Fruit fly (Drosophila melanogaster) whole organism, wandering third instar larva: Measurements from ENCODE around the gene Zip99C.

Source experiments
- Abd-B ChIP-seq: fragments of >200 bp; optimal IDR thresholded peaks from 2 replicates; lab custom pipeline; 2017; ENCODE audit warnings: missing biosample characterization, missing genetic modification characterization
- CG32264 ChIP-seq: fragments of 200-800 bp; sonication (Bioruptor generic); optimal IDR thresholded peaks from 2 replicates; lab custom pipeline; 2016; ENCODE audit warnings: missing biosample characterization, missing genetic modification characterization
- CG9705 ChIP-seq: fragments of 200-800 bp; sonication (Bioruptor generic); optimal IDR thresholded peaks from 2 replicates; lab custom pipeline; 2018; ENCODE audit warnings: missing biosample characterization, mild to moderate bottlenecking, missing genetic modification characterization
- CrebA ChIP-seq: fragments of 200-800 bp; sonication (Bioruptor generic); optimal IDR thresholded peaks from 2 replicates; lab custom pipeline; 2016; ENCODE audit warnings: missing biosample characterization, mild to moderate bottlenecking, missing genetic modification characterization, borderline replicate concordance
- Dfd ChIP-seq: fragments of >200 bp; optimal IDR thresholded peaks from 2 replicates; lab custom pipeline; 2017; ENCODE audit warnings: missing biosample characterization, missing genetic modification characterization
- Dif ChIP-seq: fragments of 200-275, 200-300 bp; sonication (Bioruptor generic); optimal IDR thresholded peaks from 2 replicates; lab custom pipeline; 2018; ENCODE audit warnings: missing biosample characterization, missing genetic modification characterization; ENCODE audit not compliant: partially characterized antibody
- GATAd ChIP-seq: sonication (Bioruptor generic); optimal IDR thresholded peaks from 2 replicates; lab custom pipeline; 2016; ENCODE audit warnings: missing biosample characterization, missing genetic modification characterization
- HLH106 ChIP-seq: fragments of 200-800 bp; optimal IDR thresholded peaks from 3 replicates; lab custom pipeline; 2019; ENCODE audit warnings: missing biosample characterization, mild to moderate bottlenecking, missing genetic modification characterization, moderate library complexity
- Hnf4 ChIP-seq: fragments of 200-800 bp; sonication (Bioruptor generic); optimal IDR thresholded peaks from 2 replicates; lab custom pipeline; 2016; ENCODE audit warnings: missing biosample characterization, mild to moderate bottlenecking, missing genetic modification characterization
- Hr78 ChIP-seq: fragments of >200 bp; optimal IDR thresholded peaks from 2 replicates; lab custom pipeline; 2017; ENCODE audit warnings: missing biosample characterization, missing genetic modification characterization
- Hr83 ChIP-seq: fragments of 200-300 bp; sonication (Bioruptor generic); optimal IDR thresholded peaks from 2 replicates; lab custom pipeline; 2016; ENCODE audit warnings: missing biosample characterization, mild to moderate bottlenecking, missing genetic modification characterization, moderate library complexity; ENCODE audit not compliant: poor library complexity, severe bottlenecking
- Jra ChIP-seq: sonication (Bioruptor generic); optimal IDR thresholded peaks from 2 replicates; lab custom pipeline; 2016; ENCODE audit warnings: missing biosample characterization, missing genetic modification characterization
- Mio ChIP-seq: sonication (Bioruptor generic); optimal IDR thresholded peaks from 2 replicates; lab custom pipeline; 2016; ENCODE audit warnings: missing biosample characterization, missing genetic modification characterization
- Myc ChIP-seq: fragments of >200 bp; optimal IDR thresholded peaks from 2 replicates; lab custom pipeline; 2017
- N ChIP-seq: fragments of >200 bp; optimal IDR thresholded peaks from 2 replicates; lab custom pipeline; 2018; ENCODE audit warnings: missing biosample characterization, missing external identifiers, missing genetic modification characterization
- OdsH ChIP-seq: fragments of 200-800 bp; sonication (Bioruptor generic); optimal IDR thresholded peaks from 2 replicates; lab custom pipeline; 2016; ENCODE audit warnings: missing biosample characterization, mild to moderate bottlenecking, missing genetic modification characterization
- Rel ChIP-seq, 2 experiments: fragments of 200-800 bp; sonication (Bioruptor generic) in 1 of 2; optimal IDR thresholded peaks; 2 replicates in 1 of 2; 3 replicates in 1 of 2; lab custom pipeline; 2016 to 2019; ENCODE audit warnings: mild to moderate bottlenecking in 2 of 2, missing biosample characterization in 2 of 2, missing genetic modification characterization in 2 of 2, moderate library complexity in 1 of 2
- Sp1 ChIP-seq: fragments of 200-800 bp; sonication (Bioruptor generic); optimal IDR thresholded peaks from 3 replicates; lab custom pipeline; 2019; ENCODE audit warnings: missing biosample characterization, mild to moderate bottlenecking, missing genetic modification characterization, moderate library complexity
- Vsx2 ChIP-seq: fragments of 200-300, 225-300 bp; sonication (Bioruptor generic); optimal IDR thresholded peaks from 2 replicates; lab custom pipeline; 2018; ENCODE audit warnings: missing biosample characterization, missing genetic modification characterization; ENCODE audit not compliant: partially characterized antibody
- br ChIP-seq: fragments of 200-800 bp; sonication (Bioruptor generic); optimal IDR thresholded peaks from 2 replicates; lab custom pipeline; 2016; ENCODE audit warnings: missing biosample characterization, missing genetic modification characterization
- brk ChIP-seq: fragments of 200-800 bp; sonication (Bioruptor generic); optimal IDR thresholded peaks from 2 replicates; lab custom pipeline; 2016; ENCODE audit warnings: missing biosample characterization, mild to moderate bottlenecking, missing genetic modification characterization
- dl ChIP-seq, 2 experiments: fragments of 175-275, 200-275 bp in 1 of 2; fragments of 200-275 bp in 1 of 2; sonication (Bioruptor generic); optimal IDR thresholded peaks; lab custom pipeline; 2018; ENCODE audit warnings: mild to moderate bottlenecking in 2 of 2, missing biosample characterization in 2 of 2, missing genetic modification characterization in 2 of 2, moderate library complexity in 2 of 2; ENCODE audit not compliant: partially characterized antibody in 2 of 2, insufficient read depth in 1 of 2
- dmrt93B ChIP-seq: fragments of 200-800 bp; sonication (Bioruptor generic); optimal IDR thresholded peaks from 2 replicates; lab custom pipeline; 2018; ENCODE audit warnings: missing biosample characterization, mild to moderate bottlenecking, missing genetic modification characterization
- ey ChIP-seq: fragments of 200-800 bp; sonication (Bioruptor generic); optimal IDR thresholded peaks from 2 replicates; lab custom pipeline; 2016; ENCODE audit warnings: missing biosample characterization, missing genetic modification characterization
- foxo ChIP-seq, 2 experiments: fragments of 200-800 bp; sonication (Bioruptor generic); optimal IDR thresholded peaks; 2 replicates in 1 of 2; 3 replicates in 1 of 2; lab custom pipeline; 2016 to 2017; ENCODE audit warnings: missing biosample characterization in 2 of 2, missing genetic modification characterization in 2 of 2
- fru ChIP-seq: fragments of 200-800 bp; sonication (Bioruptor generic); optimal IDR thresholded peaks from 3 replicates; lab custom pipeline; 2016; ENCODE audit warnings: missing biosample characterization, mild to moderate bottlenecking, missing genetic modification characterization
- h ChIP-seq: fragments of 200-800 bp; sonication (Bioruptor generic); optimal IDR thresholded peaks from 3 replicates; lab custom pipeline; 2016; ENCODE audit warnings: missing biosample characterization, mild to moderate bottlenecking, missing genetic modification characterization
- jim ChIP-seq: fragments of 175-275, 200-325 bp; sonication (Bioruptor generic); optimal IDR thresholded peaks from 2 replicates; lab custom pipeline; 2016; ENCODE audit warnings: missing biosample characterization, mild to moderate bottlenecking, missing genetic modification characterization
- lola ChIP-seq: fragments of >200 bp; optimal IDR thresholded peaks from 2 replicates; lab custom pipeline; 2017; ENCODE audit warnings: missing biosample characterization, missing genetic modification characterization
- pan ChIP-seq: fragments of >200 bp; optimal IDR thresholded peaks from 2 replicates; lab custom pipeline; 2017
- psq ChIP-seq: fragments of 200-800 bp; sonication (Bioruptor generic); optimal IDR thresholded peaks from 3 replicates; lab custom pipeline; 2017; ENCODE audit warnings: missing biosample characterization, mild to moderate bottlenecking, missing genetic modification characterization, moderate library complexity
- rgr ChIP-seq: fragments of 200-800 bp; sonication (Bioruptor generic); optimal IDR thresholded peaks from 3 replicates; lab custom pipeline; 2016; ENCODE audit warnings: missing biosample characterization, mild to moderate bottlenecking, missing genetic modification characterization
- sage ChIP-seq: fragments of 200-800 bp; sonication (Bioruptor generic); optimal IDR thresholded peaks from 2 replicates; lab custom pipeline; 2016; ENCODE audit warnings: missing biosample characterization, mild to moderate bottlenecking, missing genetic modification characterization
- sv ChIP-seq: fragments of 200-800 bp; sonication (Bioruptor generic); optimal IDR thresholded peaks from 3 replicates; lab custom pipeline; 2016; ENCODE audit warnings: missing biosample characterization, missing genetic modification characterization
- tai ChIP-seq: sonication (Bioruptor generic); optimal IDR thresholded peaks from 2 replicates; lab custom pipeline; 2016; ENCODE audit warnings: missing biosample characterization, missing genetic modification characterization
- woc ChIP-seq: sonication (Bioruptor generic); optimal IDR thresholded peaks from 2 replicates; lab custom pipeline; 2016; ENCODE audit warnings: missing biosample characterization, mild to moderate bottlenecking, missing genetic modification characterization

Gene Zip99C

DNA sequence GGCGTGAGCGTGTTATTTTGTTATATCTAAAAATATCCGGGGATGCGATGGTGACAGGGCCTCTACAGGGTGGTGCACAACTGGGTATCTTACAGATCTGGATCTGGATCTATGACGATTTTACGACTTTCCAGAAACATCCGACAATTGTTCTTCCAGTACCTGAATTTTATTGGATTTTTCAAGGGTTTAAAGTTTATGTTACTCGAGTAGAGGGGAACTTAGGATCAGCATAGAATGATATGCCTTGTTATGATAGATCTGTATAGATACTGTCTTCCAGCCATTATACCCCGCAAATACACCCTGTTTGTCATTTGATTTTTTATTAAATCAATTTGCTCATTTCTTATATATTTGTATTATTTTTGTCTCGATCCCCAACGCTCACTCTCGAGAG, 25.7 kb upstream of the Zip99C start:
- TF ChIP-seq Abd-B, result no peak
- TF ChIP-seq CrebA, result no peak
- TF ChIP-seq sv (GFP tag; lab: Kevin White, UChicago), result peak; percentile 14
- TF ChIP-seq HLH106 (tag; lab: Kevin White, UChicago), result peak; percentile 39
- TF ChIP-seq foxo (GFP tag; optimal IDR thresholded peaks at IDR 0.05; lab: Kevin White, UChicago), result no peak
- TF ChIP-seq h (GFP tag; lab: Kevin White, UChicago), result peak; percentile 4
- no peak for TF ChIP-seq CG32264 (GFP tag; lab: Kevin White, UChicago)
- TF ChIP-seq dl (GFP tag; optimal IDR thresholded peaks at IDR 0.05; lab: Kevin White, UChicago; ENCODE audit: insufficient read depth in 1 of 2, partially characterized antibody in 2 of 2), result no peak
- no peak for TF ChIP-seq Sp1 (GFP tag; lab: Kevin White, UChicago)
- TF ChIP-seq Rel (GFP tag; optimal IDR thresholded peaks at IDR 0.05; lab: Kevin White, UChicago), result no peak
- no peak for TF ChIP-seq Rel (tag; optimal IDR thresholded peaks at IDR 0.05; lab: Kevin White, UChicago)
- no peak for TF ChIP-seq ey (GFP tag; lab: Kevin White, UChicago)
- no peak for TF ChIP-seq CG9705 (GFP tag; lab: Kevin White, UChicago)
- no peak for TF ChIP-seq pan
- TF ChIP-seq jim (GFP tag; lab: Kevin White, UChicago), result no peak
- TF ChIP-seq fru (GFP tag; lab: Kevin White, UChicago), result no peak
- TF ChIP-seq GATAd (GFP tag; lab: Kevin White, UChicago), result no peak
- TF ChIP-seq OdsH (GFP tag; lab: Kevin White, UChicago), result no peak

DNA sequence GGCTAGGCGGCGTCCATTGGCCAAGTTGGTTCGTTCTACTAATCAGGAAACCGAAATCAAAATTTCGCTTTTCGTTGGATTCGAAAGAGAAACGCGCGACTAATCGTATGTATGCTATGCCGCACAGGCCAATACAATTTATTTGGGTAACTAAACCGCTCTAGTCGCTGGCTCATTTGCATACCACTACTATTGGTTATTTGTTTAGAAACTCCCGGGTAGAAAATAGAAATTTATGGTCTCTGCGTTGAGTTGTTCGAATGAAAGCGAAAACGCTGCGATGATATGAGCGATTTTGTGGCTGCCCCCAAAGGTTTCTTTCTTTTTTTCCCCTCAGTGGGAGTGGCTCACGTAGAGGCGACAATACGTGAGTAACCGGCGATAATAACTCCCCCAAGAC, 24.3 kb upstream of the Zip99C start:
- TF ChIP-seq woc (GFP tag; lab: Kevin White, UChicago), result no peak
- TF ChIP-seq h (GFP tag; lab: Kevin White, UChicago), result no peak
- no peak for TF ChIP-seq Abd-B

DNA sequence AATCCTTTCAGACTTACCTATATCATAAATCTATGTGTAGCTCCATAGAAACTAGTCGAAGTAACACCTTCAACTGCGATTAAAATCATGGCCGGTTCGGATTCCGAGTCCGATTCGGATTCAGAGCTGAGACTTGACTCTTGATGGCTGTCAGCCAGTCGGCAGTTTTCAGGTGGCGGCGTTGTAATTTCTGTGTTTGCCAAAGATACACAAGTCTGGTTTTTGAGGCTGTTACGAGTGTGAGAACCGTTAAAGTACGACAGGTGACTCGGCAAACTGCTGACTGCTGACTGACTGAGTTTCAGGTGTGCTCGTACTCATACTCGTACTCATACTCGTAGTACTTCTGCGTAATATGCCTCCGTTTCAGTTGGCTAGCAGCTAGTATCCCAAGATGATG, 22.5 kb upstream of the Zip99C start:
- TF ChIP-seq OdsH (GFP tag; lab: Kevin White, UChicago), result peak; percentile 13
- no peak for TF ChIP-seq sage (GFP tag; lab: Kevin White, UChicago)
- peak; percentile 54 for TF ChIP-seq Hnf4 (GFP tag; lab: Kevin White, UChicago)
- peak; percentile 88 for TF ChIP-seq Hr83
- TF ChIP-seq h (GFP tag; lab: Kevin White, UChicago), result peak; percentile 52
- peak in 1 of 2 experiments; percentile 1 for TF ChIP-seq foxo (GFP tag; optimal IDR thresholded peaks at IDR 0.05; lab: Kevin White, UChicago)
- no peak for TF ChIP-seq Hr78 (GFP tag; lab: Kevin White, UChicago)
- TF ChIP-seq rgr (GFP tag; lab: Kevin White, UChicago), result peak; percentile 21

DNA sequence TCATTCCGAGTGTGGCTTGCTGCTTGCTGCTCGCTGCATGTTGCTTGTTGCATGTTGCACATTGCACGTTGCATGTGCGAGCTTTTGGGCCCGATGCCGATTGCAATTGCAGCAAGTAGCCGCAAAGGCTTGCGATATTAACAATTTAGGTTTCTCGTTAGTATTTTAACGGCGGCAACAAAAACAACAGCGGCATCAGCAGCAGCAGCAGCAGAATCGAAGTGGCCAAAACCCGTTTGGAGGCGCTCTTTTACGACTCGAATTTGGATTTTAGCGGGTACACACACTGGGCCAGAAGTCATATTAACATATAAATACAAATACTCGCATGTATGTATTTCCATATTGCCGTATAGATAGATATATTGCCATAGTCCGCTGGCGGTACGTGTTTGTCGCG, 11.6 kb upstream of the Zip99C start:
- TF ChIP-seq fru (GFP tag; lab: Kevin White, UChicago) (no peak), Jra (GFP tag; lab: Kevin White, UChicago) (no peak), dl (GFP tag; optimal IDR thresholded peaks at IDR 0.05; lab: Kevin White, UChicago; ENCODE audit: insufficient read depth in 1 of 2, partially characterized antibody in 2 of 2) (no peak), Hr83 (no peak)

DNA sequence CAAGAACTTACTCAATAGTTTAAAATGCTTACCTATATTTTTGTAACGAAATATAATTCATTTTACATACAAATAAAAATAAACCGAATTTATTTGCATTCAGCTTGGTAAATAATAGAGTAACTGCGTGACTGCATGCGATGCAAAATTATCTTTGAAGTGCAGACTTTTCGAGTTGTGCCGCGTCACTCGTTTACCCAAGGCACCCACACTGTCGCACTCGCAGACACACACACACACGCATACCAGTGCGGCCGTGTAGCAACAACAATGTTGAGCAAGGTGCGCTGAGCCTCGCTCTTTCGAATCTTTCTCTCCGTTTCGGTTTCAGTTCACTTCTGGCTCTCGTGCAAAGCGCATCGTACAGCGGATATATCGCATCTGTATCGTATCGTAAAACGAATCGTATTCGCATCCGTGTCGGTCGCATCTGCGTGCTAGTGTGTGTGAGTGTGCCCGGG, 8.1 kb upstream of the Zip99C start, which contains the start of gene CG31038:
Gene CG31038 (plus strand): TSS at position 327 of the 461 bp plus-strand sequence.
- TF ChIP-seq Mio (GFP tag; lab: Kevin White, UChicago), result no peak
- TF ChIP-seq Sp1 (GFP tag; lab: Kevin White, UChicago), result peak; percentile 39
- no peak for TF ChIP-seq Dfd (GFP tag; lab: Kevin White, UChicago)
- TF ChIP-seq dmrt93B (GFP tag; lab: Kevin White, UChicago), result peak; percentile 16
- no peak for TF ChIP-seq sv (GFP tag; lab: Kevin White, UChicago)
- TF ChIP-seq sage (GFP tag; lab: Kevin White, UChicago), result peak; percentile 62
- peak; percentile 46 for TF ChIP-seq Vsx2 (GFP tag; lab: Kevin White, UChicago)
- TF ChIP-seq Myc, result no peak
- TF ChIP-seq Hnf4 (GFP tag; lab: Kevin White, UChicago), result peak; percentile 63
- peak; percentile 51 for TF ChIP-seq fru (GFP tag; lab: Kevin White, UChicago)
- TF ChIP-seq woc (GFP tag; lab: Kevin White, UChicago), result peak; percentile 92
- no peak for TF ChIP-seq Rel (GFP tag; optimal IDR thresholded peaks at IDR 0.05; lab: Kevin White, UChicago)
- TF ChIP-seq Rel (tag; optimal IDR thresholded peaks at IDR 0.05; lab: Kevin White, UChicago), result peak; percentile 67
- no peak for TF ChIP-seq lola (GFP tag; lab: Kevin White, UChicago)
- TF ChIP-seq CG9705 (GFP tag; lab: Kevin White, UChicago), result no peak
- TF ChIP-seq h (GFP tag; lab: Kevin White, UChicago), result peak; percentile 65
- no peak for TF ChIP-seq CG32264 (GFP tag; lab: Kevin White, UChicago)
- peak; percentile 59 for TF ChIP-seq br (GFP tag; lab: Kevin White, UChicago)
- TF ChIP-seq GATAd (GFP tag; lab: Kevin White, UChicago), result no peak
- peak; percentile 71 for TF ChIP-seq brk (GFP tag; lab: Kevin White, UChicago)
- TF ChIP-seq HLH106 (tag; lab: Kevin White, UChicago), result peak; percentile 35
- peak; percentile 44 for TF ChIP-seq psq (GFP tag; lab: Kevin White, UChicago)
- peak; percentile 59 for TF ChIP-seq OdsH (GFP tag; lab: Kevin White, UChicago)
- peak; percentile 55 for TF ChIP-seq ey (GFP tag; lab: Kevin White, UChicago)
- no peak for TF ChIP-seq CrebA
- TF ChIP-seq Hr83, result peak; percentile 78
- TF ChIP-seq N, result peak; percentile 34
- no peak for TF ChIP-seq Hr78 (GFP tag; lab: Kevin White, UChicago)
- TF ChIP-seq Jra (GFP tag; lab: Kevin White, UChicago), result peak; percentile 43
- no peak for TF ChIP-seq jim (GFP tag; lab: Kevin White, UChicago)
- peak; percentile 92 for TF ChIP-seq Dif (GFP tag; lab: Kevin White, UChicago)
- TF ChIP-seq tai (GFP tag; lab: Kevin White, UChicago), result no peak
- peak; percentile 15 for TF ChIP-seq rgr (GFP tag; lab: Kevin White, UChicago)
- TF ChIP-seq Abd-B, result no peak
- peak; percentile 66 to 76 for TF ChIP-seq dl (GFP tag; optimal IDR thresholded peaks at IDR 0.05; lab: Kevin White, UChicago; ENCODE audit: insufficient read depth in 1 of 2, partially characterized antibody in 2 of 2)
- TF ChIP-seq foxo (GFP tag; optimal IDR thresholded peaks at IDR 0.05; lab: Kevin White, UChicago), result peak in 1 of 2 experiments; percentile 37
